Fruit fly (Drosophila melanogaster): Measurements from ENCODE around the gene Drsl6.

- TF ChIP-seq tj (GFP tag; optimal IDR thresholded peaks at IDR 0.05) (no peak), pad (GFP tag; optimal IDR thresholded peaks at IDR 0.05) (no peak), Hr96 (GFP tag; optimal IDR thresholded peaks at IDR 0.05) (no peak), cnc (optimal IDR thresholded peaks at IDR 0.05) (no peak)
These were observed 10.1 kb upstream of the Drsl6 start for dm6 chr3L:3346294-3346693.

Measured in whole organism, adult.